Worm (Caenorhabditis elegans) whole organism, L4/young adult: ENCODE data around the gene snr-3.

Experiments used
- W03F9.2 ChIP-seq: fragments of 150-350 bp; optimal IDR thresholded peaks from 2 replicates; lab custom pipeline; 2014; ENCODE audit warnings: missing biosample characterization, missing genetic modification characterization
- dao-5 ChIP-seq: sonication (generic microtip); optimal IDR thresholded peaks from 2 replicates; lab custom pipeline; 2016; ENCODE audit warnings: missing genotype, missing genetic modification characterization, moderate library complexity, missing compliant biosample characterization
- him-1 ChIP-seq: sonication (generic microtip); optimal IDR thresholded peaks from 2 replicates; lab custom pipeline; 2016; ENCODE audit warnings: missing genotype, missing genetic modification reagents, missing genetic modification characterization, missing compliant biosample characterization

DNA sequence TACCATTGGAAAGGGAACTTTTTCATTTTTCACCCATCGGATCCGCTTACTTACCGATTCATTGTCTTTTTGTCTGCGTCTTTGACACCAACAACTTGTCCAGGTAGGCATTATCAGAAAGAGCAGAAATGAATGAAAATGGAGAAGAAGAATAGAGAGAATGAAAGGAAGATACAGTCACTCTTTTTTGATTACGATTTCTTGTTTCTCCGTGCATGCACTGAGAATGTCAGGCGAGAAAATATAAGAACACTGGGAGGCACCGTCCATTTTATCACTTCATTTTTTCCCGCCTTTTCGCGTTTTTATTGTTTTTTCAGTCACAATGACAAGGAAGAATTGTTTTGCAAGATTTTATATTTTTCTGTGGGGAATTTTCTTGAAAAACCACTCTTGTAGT, 20.2 kb downstream of the snr-3 start:
- TF ChIP-seq dao-5 (tag; lab: Kevin White, UChicago) (no peak), W03F9.2 (tag; lab: Kevin White, UChicago) (no peak), him-1 (tag; lab: Kevin White, UChicago) (no peak)
